Worm (Caenorhabditis elegans) whole organism, L3 larva: ENCODE measurements around the gene ntl-9.

Source experiments
- ama-1 ChIP-seq: fragments of 150-350 bp; optimal IDR thresholded peaks from 2 replicates; lab custom pipeline; 2018
- nhr-11 ChIP-seq: fragments of 150-350 bp; optimal IDR thresholded peaks from 2 replicates; lab custom pipeline; 2014; ENCODE audit warnings: missing biosample characterization, missing genetic modification characterization
- nhr-77 ChIP-seq: fragments of 150-350 bp; optimal IDR thresholded peaks from 2 replicates; lab custom pipeline; 2014; ENCODE audit warnings: missing biosample characterization, missing genetic modification characterization
- pqm-1 ChIP-seq: fragments of 150-350 bp; optimal IDR thresholded peaks from 2 replicates; lab custom pipeline; 2017; ENCODE audit warnings: missing biosample characterization, missing genetic modification characterization, inconsistent platforms
- skn-1 ChIP-seq: fragments of 150-350 bp; optimal IDR thresholded peaks from 2 replicates; lab custom pipeline; 2014; ENCODE audit warnings: missing biosample characterization, missing genetic modification characterization
- snpc-4 ChIP-seq: fragments of 150-350 bp; optimal IDR thresholded peaks from 2 replicates; lab custom pipeline; 2014; ENCODE audit warnings: missing biosample characterization, missing genetic modification characterization
- zag-1 ChIP-seq: fragments of 150-350 bp; optimal IDR thresholded peaks from 2 replicates; lab custom pipeline; 2014; ENCODE audit warnings: missing biosample characterization, missing genetic modification characterization

DNA sequence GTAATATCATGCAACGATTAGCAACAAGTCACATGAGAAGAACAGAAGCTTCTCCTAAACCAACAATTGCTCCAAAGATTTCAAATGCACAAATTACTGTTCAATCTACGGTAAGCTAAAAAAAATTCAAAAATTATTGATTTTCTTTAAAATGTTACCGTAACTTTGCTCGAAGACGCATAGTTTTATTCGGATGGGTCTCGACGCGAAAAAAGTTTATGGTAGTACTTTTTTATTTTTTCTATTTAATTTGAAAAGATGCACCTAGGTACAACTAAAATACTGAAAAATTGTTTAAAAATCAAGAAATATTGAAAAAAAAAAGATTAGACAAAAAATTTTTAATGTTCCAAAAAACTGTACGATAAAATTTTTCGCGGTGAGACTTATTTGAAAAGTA is 43.4 kb downstream of the ntl-9 start:
- TF ChIP-seq nhr-11 (tag; lab: Kevin White, UChicago) (no peak), nhr-77 (tag; lab: Kevin White, UChicago) (no peak), ama-1 (lab: Kevin White, UChicago) (no peak), snpc-4 (tag; lab: Kevin White, UChicago) (no peak), zag-1 (tag; lab: Kevin White, UChicago) (no peak), pqm-1 (tag; lab: Kevin White, UChicago) (no peak), skn-1 (no peak)
